Worm (Caenorhabditis elegans) whole organism, L1 larva: ENCODE results near the gene col-131.
A peak's percentile ranks its signal among the peaks of the same experiment; 100 is the strongest.

Experiments used
- C04F5.9 ChIP-seq: sonication (generic microtip); optimal IDR thresholded peaks from 2 replicates; lab custom pipeline; 2016; ENCODE audit warnings: missing genetic modification characterization, missing compliant biosample characterization
- Y116A8C.19 ChIP-seq: sonication (generic microtip); optimal IDR thresholded peaks from 2 replicates; lab custom pipeline; 2016; ENCODE audit warnings: missing compliant biosample characterization, missing genetic modification characterization, borderline replicate concordance
- aha-1 ChIP-seq: fragments of 150-350 bp; optimal IDR thresholded peaks from 2 replicates; lab custom pipeline; 2014; ENCODE audit warnings: missing biosample characterization, missing genetic modification characterization
- aly-2 ChIP-seq: fragments of 150-350 bp; optimal IDR thresholded peaks from 2 replicates; lab custom pipeline; 2014; ENCODE audit warnings: missing biosample characterization, missing genetic modification characterization
- ceh-8 ChIP-seq: fragments of 200-800 bp; sonication (Bioruptor generic); optimal IDR thresholded peaks from 2 replicates; lab custom pipeline; 2018; ENCODE audit warnings: mild to moderate bottlenecking, missing genetic modification characterization, moderate library complexity, missing compliant biosample characterization
- ceh-88 ChIP-seq: fragments of 200-800 bp; sonication (Bioruptor generic); IDR thresholded peaks from 2 replicates; pipeline ENCODE4 v1.3.6; 2022; ENCODE audit warnings: missing genetic modification characterization, missing compliant biosample characterization
- dsc-1 ChIP-seq: sonication (generic microtip); optimal IDR thresholded peaks from 2 replicates; lab custom pipeline; 2016; ENCODE audit warnings: mild to moderate bottlenecking, missing genetic modification characterization, missing compliant biosample characterization
- efl-1 ChIP-seq, 4 experiments: fragments of 150-350 bp; optimal IDR thresholded peaks in 3 of 4; peaks in 1 of 4; 1 replicate in 1 of 4; 2 replicates in 3 of 4; lab custom pipeline; 2014; ENCODE audit warnings: missing biosample characterization in 2 of 4, missing genetic modification characterization in 2 of 4, missing genetic modification reagents in 2 of 4
- egl-13 ChIP-seq: sonication (generic microtip); optimal IDR thresholded peaks from 2 replicates; lab custom pipeline; 2016; ENCODE audit warnings: missing genotype, missing genetic modification reagents, missing genetic modification characterization, missing compliant biosample characterization
- egl-27 ChIP-seq, 2 experiments: fragments of 150-350 bp in 1 of 2; sonication (generic microtip); optimal IDR thresholded peaks; 3 replicates each; lab custom pipeline; 2017 to 2018; ENCODE audit warnings: missing biosample characterization in 2 of 2, missing genetic modification characterization in 2 of 2, missing genetic modification reagents in 2 of 2
- fkh-10 ChIP-seq: sonication (generic microtip); optimal IDR thresholded peaks from 2 replicates; lab custom pipeline; 2017; ENCODE audit warnings: missing biosample characterization, missing genetic modification reagents, missing genetic modification characterization
- fkh-8 ChIP-seq: sonication (generic microtip); optimal IDR thresholded peaks from 2 replicates; lab custom pipeline; 2016; ENCODE audit warnings: mild to moderate bottlenecking, missing genetic modification characterization, missing compliant biosample characterization
- fos-1 ChIP-seq: fragments of 150-350 bp; optimal IDR thresholded peaks from 2 replicates; lab custom pipeline; 2014; ENCODE audit warnings: missing biosample characterization, missing genetic modification characterization
- hlh-17 ChIP-seq: fragments of 200-800 bp; sonication (Bioruptor generic); optimal IDR thresholded peaks from 2 replicates; lab custom pipeline; 2018; ENCODE audit warnings: missing genetic modification characterization, mild to moderate bottlenecking, missing compliant biosample characterization, moderate library complexity, borderline replicate concordance
- hpl-2 ChIP-seq: fragments of 150-350 bp; optimal IDR thresholded peaks from 2 replicates; lab custom pipeline; 2014; ENCODE audit warnings: missing biosample characterization, missing genetic modification reagents, missing genetic modification characterization
- irx-1 ChIP-seq: sonication (generic microtip); optimal IDR thresholded peaks from 2 replicates; lab custom pipeline; 2016; ENCODE audit warnings: missing genetic modification characterization, missing compliant biosample characterization
- isw-1 ChIP-seq: fragments of 200-800 bp; sonication (Bioruptor generic); IDR thresholded peaks from 2 replicates; pipeline ENCODE4 v1.3.6; 2022; ENCODE audit warnings: missing genetic modification characterization, missing compliant biosample characterization
- lin-13 ChIP-seq: fragments of 150-350 bp; optimal IDR thresholded peaks from 2 replicates; lab custom pipeline; 2014; ENCODE audit warnings: missing biosample characterization, missing genetic modification reagents, missing genetic modification characterization
- lin-15B ChIP-seq: fragments of 150-350 bp; sonication (generic microtip); optimal IDR thresholded peaks from 3 replicates; lab custom pipeline; 2014; ENCODE audit warnings: missing biosample characterization, missing genetic modification characterization
- lin-39 ChIP-seq: fragments of 150-350 bp; optimal IDR thresholded peaks from 2 replicates; lab custom pipeline; 2014; ENCODE audit warnings: missing biosample characterization, missing genetic modification reagents, missing genetic modification characterization
- mab-9 ChIP-seq: fragments of 200-800 bp; sonication (Bioruptor generic); IDR thresholded peaks from 2 replicates; pipeline ENCODE4 v1.3.6; 2022; ENCODE audit warnings: missing genetic modification reagents, missing genetic modification characterization, missing compliant biosample characterization
- mef-2 ChIP-seq: fragments of 150-350 bp; optimal IDR thresholded peaks from 2 replicates; lab custom pipeline; 2014; ENCODE audit warnings: missing biosample characterization, missing genetic modification characterization
- nhr-11 ChIP-seq: fragments of 150-350 bp; optimal IDR thresholded peaks from 2 replicates; lab custom pipeline; 2014; ENCODE audit warnings: missing biosample characterization, missing genetic modification characterization
- nhr-12 ChIP-seq: sonication (generic microtip); optimal IDR thresholded peaks from 2 replicates; lab custom pipeline; 2017; ENCODE audit warnings: missing biosample characterization, missing genetic modification characterization
- nhr-237 ChIP-seq: fragments of 150-350 bp; optimal IDR thresholded peaks from 2 replicates; lab custom pipeline; 2014; ENCODE audit warnings: missing biosample characterization, missing genetic modification characterization
- nhr-28 ChIP-seq: fragments of 150-350 bp; optimal IDR thresholded peaks from 2 replicates; lab custom pipeline; 2014; ENCODE audit warnings: missing biosample characterization, missing genetic modification characterization
- nhr-84 ChIP-seq: sonication (generic microtip); optimal IDR thresholded peaks from 2 replicates; lab custom pipeline; 2017; ENCODE audit warnings: missing biosample characterization, missing genetic modification characterization
- nhr-85 ChIP-seq: sonication (generic microtip); peaks from one replicate; lab custom pipeline; 2016; ENCODE audit warnings: missing genetic modification characterization, inconsistent platforms, missing compliant biosample characterization
- pax-3 ChIP-seq: fragments of 200-800 bp; sonication (Bioruptor generic); optimal IDR thresholded peaks from 2 replicates; lab custom pipeline; 2018; ENCODE audit warnings: mild to moderate bottlenecking, missing genetic modification characterization, moderate library complexity, missing compliant biosample characterization
- pqm-1 ChIP-seq: sonication (generic microtip); optimal IDR thresholded peaks from 3 replicates; lab custom pipeline; 2017; ENCODE audit warnings: missing biosample characterization, missing genetic modification characterization
- skn-1 ChIP-seq: fragments of 150-350 bp; optimal IDR thresholded peaks from 2 replicates; lab custom pipeline; 2014; ENCODE audit warnings: missing biosample characterization, missing genetic modification characterization
- snpc-4 ChIP-seq: fragments of 150-350 bp; optimal IDR thresholded peaks from 2 replicates; lab custom pipeline; 2014; ENCODE audit warnings: missing biosample characterization, missing genetic modification characterization
- sup-37 ChIP-seq: fragments of 200-800 bp; sonication (Bioruptor generic); optimal IDR thresholded peaks from 2 replicates; lab custom pipeline; 2018; ENCODE audit warnings: mild to moderate bottlenecking, missing genetic modification characterization, missing compliant biosample characterization
- tbx-2 ChIP-seq: sonication (generic microtip); optimal IDR thresholded peaks from 2 replicates; lab custom pipeline; 2016; ENCODE audit warnings: missing genetic modification characterization, missing compliant biosample characterization
- unc-62 ChIP-seq: fragments of 150-350 bp; optimal IDR thresholded peaks from 2 replicates; lab custom pipeline; 2014; ENCODE audit warnings: missing biosample characterization, missing genetic modification reagents, missing genetic modification characterization
- unc-86 ChIP-seq: sonication (generic microtip); optimal IDR thresholded peaks from 2 replicates; lab custom pipeline; 2016; ENCODE audit warnings: missing genetic modification characterization, missing compliant biosample characterization
- unc-98 ChIP-seq: fragments of 200-800 bp; sonication (Bioruptor generic); IDR thresholded peaks from 2 replicates; pipeline ENCODE4 v1.3.6; 2022; ENCODE audit warnings: missing genetic modification characterization, missing compliant biosample characterization
- zag-1 ChIP-seq: fragments of 150-350 bp; optimal IDR thresholded peaks from 2 replicates; lab custom pipeline; 2014; ENCODE audit warnings: missing biosample characterization, missing genetic modification characterization

Gene col-131

DNA sequence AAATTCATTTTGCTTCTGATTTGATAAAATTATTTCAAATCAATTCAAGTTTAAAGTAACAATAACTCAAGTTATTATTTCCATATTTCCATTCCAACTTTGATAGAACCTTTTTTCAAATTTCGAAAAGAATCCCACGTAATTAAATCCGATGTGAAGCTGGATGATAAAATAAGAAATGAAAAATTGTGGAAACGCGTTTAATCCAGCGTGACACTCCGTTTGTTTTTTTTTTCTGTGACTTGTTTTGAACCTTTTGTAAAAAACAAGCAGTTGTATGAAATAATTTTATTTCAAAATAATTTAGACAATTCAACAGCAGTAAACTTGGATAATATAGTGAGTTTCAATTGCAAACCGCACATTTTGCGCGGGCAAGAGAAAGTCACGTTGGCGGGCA is 14.5 kb downstream of the col-131 start, which contains the start of gene F49E11.7:
Gene F49E11.7, plus strand, starts transcription at position 301 of the 400 bp plus-strand sequence.
- TF ChIP-seq efl-1 (optimal IDR thresholded peaks at IDR 0.05; lab: Kevin White, UChicago) (no peak), efl-1 (GFP tag; optimal IDR thresholded peaks at IDR 0.05 in 1 of 2; lab: Kevin White, UChicago) (peak in 1 of 2 experiments; percentile 17), Y116A8C.19 (tag; lab: Kevin White, UChicago) (no peak)

DNA sequence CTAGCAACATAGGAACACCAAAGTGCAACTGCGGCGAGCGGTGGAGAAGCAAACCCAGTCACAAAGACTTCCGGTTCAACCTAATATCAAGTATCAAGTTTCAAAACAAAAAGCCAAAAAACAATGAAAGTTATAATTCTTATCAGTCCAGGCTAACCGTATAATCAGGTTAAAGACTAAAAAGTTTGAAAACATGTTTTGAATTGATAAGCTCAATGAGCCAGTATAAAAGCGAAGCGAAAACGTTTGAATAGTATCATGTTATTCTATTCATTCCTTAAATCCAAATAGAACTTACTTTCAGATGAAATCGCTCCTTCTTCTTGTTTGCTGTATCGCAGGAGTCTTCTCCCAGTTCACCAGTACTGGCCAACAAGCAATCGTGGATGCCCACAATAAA is 16.0 kb downstream of the col-131 start, which contains the start of gene scl-11:
Gene scl-11, plus strand, starts transcription at position 301 of the 400 bp plus-strand sequence.
- no peak for TF ChIP-seq C04F5.9 (tag; lab: Kevin White, UChicago)
- TF ChIP-seq pax-3 (tag; lab: Kevin White, UChicago), result no peak
- TF ChIP-seq skn-1 (tag; lab: Kevin White, UChicago), result no peak
- TF ChIP-seq sup-37, result no peak
- no peak for TF ChIP-seq ceh-8 (GFP tag; lab: Kevin White, UChicago)
- TF ChIP-seq aha-1 (tag; lab: Kevin White, UChicago), result no peak
- TF ChIP-seq hpl-2 (GFP tag; lab: Kevin White, UChicago), result no peak
- TF ChIP-seq fos-1 (tag; lab: Kevin White, UChicago), result no peak
- no peak for TF ChIP-seq nhr-28 (tag; lab: Kevin White, UChicago)
- TF ChIP-seq mab-9, result no peak
- TF ChIP-seq unc-86 (tag; lab: Kevin White, UChicago), result no peak
- no peak for TF ChIP-seq unc-62 (GFP tag; lab: Kevin White, UChicago)
- no peak for TF ChIP-seq mef-2 (tag; lab: Kevin White, UChicago)
- TF ChIP-seq, all 84 proteins: peak for 0

DNA sequence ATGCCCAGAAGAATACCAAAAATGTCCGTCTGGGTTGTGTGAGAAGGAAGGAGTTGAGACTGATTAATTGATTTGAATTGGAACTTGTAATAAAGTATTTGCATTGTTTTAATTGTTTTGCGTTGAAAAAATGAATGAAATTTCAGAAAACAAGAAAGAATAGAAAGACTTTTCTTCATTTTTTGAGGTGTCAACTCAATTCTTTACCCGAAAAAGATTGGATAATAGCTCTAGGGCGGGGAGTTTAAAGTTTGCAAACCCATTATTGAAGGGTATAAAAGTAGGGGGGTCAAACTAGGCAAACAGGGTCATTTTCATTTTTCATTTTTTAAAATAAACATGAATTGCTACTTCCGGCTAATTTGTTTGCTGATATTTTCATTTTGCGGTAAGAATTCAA is 18.9 kb downstream of the col-131 start, which contains the start of gene scl-10:
Gene scl-10, plus strand, starts transcription at position 301 of the 400 bp plus-strand sequence.
- TF ChIP-seq egl-13 (tag; lab: Kevin White, UChicago) (no peak), nhr-237 (tag; lab: Kevin White, UChicago) (no peak), nhr-11 (tag; lab: Kevin White, UChicago) (no peak), ceh-88 (GFP tag; lab: Robert Waterston, UW) (no peak), fkh-10 (GFP tag; lab: Kevin White, UChicago) (no peak), hlh-17 (GFP tag; lab: Kevin White, UChicago) (no peak), lin-15B (tag; lab: Kevin White, UChicago) (no peak), unc-98 (GFP tag; lab: Robert Waterston, UW) (no peak), lin-13 (GFP tag; lab: Kevin White, UChicago) (no peak), nhr-85 (tag; lab: Kevin White, UChicago) (no peak), fkh-8 (tag; lab: Kevin White, UChicago) (no peak), irx-1 (tag; lab: Kevin White, UChicago) (no peak), zag-1 (no peak), snpc-4 (tag; lab: Kevin White, UChicago) (no peak), aly-2 (no peak), isw-1 (no peak), pqm-1 (no peak)
- TF ChIP-seq, all 84 proteins: peak for 0

DNA sequence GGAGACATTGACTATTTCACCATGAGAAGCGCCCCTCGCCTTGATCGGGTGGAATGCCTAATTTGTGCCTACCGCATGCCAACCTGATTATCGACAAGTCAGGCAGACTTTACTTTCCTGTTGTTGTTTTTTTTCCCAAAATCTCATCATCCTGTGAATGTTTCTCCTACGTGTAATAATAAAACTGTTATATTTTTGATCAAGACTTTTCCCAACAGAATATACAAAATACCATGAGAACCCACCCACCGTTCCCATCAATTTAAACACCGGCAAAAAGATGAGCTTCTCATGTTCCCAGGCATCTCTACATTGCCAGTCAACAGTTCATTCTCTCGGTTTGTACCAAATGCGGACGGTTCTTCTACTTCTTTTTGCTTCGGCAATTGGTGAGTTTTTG is 20.3 kb downstream of the col-131 start, which contains the start of gene scl-9:
Gene scl-9, plus strand, starts transcription at position 301 of the 400 bp plus-strand sequence.
- TF ChIP-seq dsc-1 (tag; lab: Kevin White, UChicago), result no peak
- TF ChIP-seq nhr-11 (tag; lab: Kevin White, UChicago), result no peak
- TF ChIP-seq nhr-12 (tag; lab: Kevin White, UChicago), result no peak
- TF ChIP-seq egl-27 (tag; optimal IDR thresholded peaks at IDR 0.05; lab: Kevin White, UChicago), result no peak
- TF ChIP-seq lin-39 (tag; lab: Kevin White, UChicago), result no peak
- no peak for TF ChIP-seq nhr-84 (tag; lab: Kevin White, UChicago)
- no peak for TF ChIP-seq nhr-237 (tag; lab: Kevin White, UChicago)
- TF ChIP-seq tbx-2 (tag; lab: Kevin White, UChicago), result no peak
- TF ChIP-seq, all 84 proteins: peak for 0
